Fruit fly (Drosophila melanogaster) whole organism, embryonic: ENCODE data around the gene CG14147.
A peak's percentile ranks its signal among the peaks of the same experiment; 100 is the strongest.

Experiments
- B-H2 ChIP-seq: fragments of 200-800 bp; sonication (Bioruptor generic); optimal IDR thresholded peaks from 2 replicates; lab custom pipeline; 2018; ENCODE audit warnings: missing biosample characterization, mild to moderate bottlenecking, missing genetic modification characterization
- Bgb ChIP-seq: fragments of 200-800 bp; sonication (Bioruptor generic); IDR thresholded peaks from 2 replicates; pipeline ENCODE4 v1.3.6; 2022; ENCODE audit warnings: missing biosample characterization, missing genetic modification characterization; ENCODE audit not compliant: partially characterized antibody
- CG10654 ChIP-seq: fragments of 200-800 bp; sonication (Bioruptor generic); optimal IDR thresholded peaks from 2 replicates; lab custom pipeline; 2016; ENCODE audit warnings: missing biosample characterization, missing genetic modification characterization
- CG11560 ChIP-seq: fragments of 200-800 bp; sonication (Bioruptor generic); IDR thresholded peaks from 3 replicates; pipeline ENCODE4 v1.3.6; 2022; ENCODE audit warnings: missing biosample characterization, missing genetic modification characterization
- CG12299 ChIP-seq: fragments of 200-800 bp; sonication (Bioruptor generic); optimal IDR thresholded peaks from 2 replicates; lab custom pipeline; 2018; ENCODE audit warnings: missing biosample characterization, mild to moderate bottlenecking, missing genetic modification characterization
- CG12659 ChIP-seq: fragments of 200-800 bp; sonication (Bioruptor generic); optimal IDR thresholded peaks from 3 replicates; lab custom pipeline; 2017; ENCODE audit warnings: mild to moderate bottlenecking, missing biosample characterization, missing genetic modification reagents, missing genetic modification characterization
- CG14441 ChIP-seq: fragments of 200-800 bp; sonication (Bioruptor generic); IDR thresholded peaks from 2 replicates; pipeline ENCODE4 v1.3.6; 2022; ENCODE audit warnings: missing biosample characterization, missing genetic modification characterization
- CG14860 ChIP-seq: fragments of 200-800 bp; sonication (Bioruptor generic); IDR thresholded peaks from 3 replicates; pipeline ENCODE4 v1.3.6; 2022; ENCODE audit warnings: missing biosample characterization, missing genetic modification characterization; ENCODE audit not compliant: partially characterized antibody
- CG15514 ChIP-seq: fragments of 200-800 bp; sonication (Bioruptor generic); optimal IDR thresholded peaks from 3 replicates; lab custom pipeline; 2017; ENCODE audit warnings: missing biosample characterization, missing genetic modification characterization, mild to moderate bottlenecking, moderate library complexity, missing genetic modification reagents
- CG18599 ChIP-seq: fragments of 200-800 bp; sonication (Bioruptor generic); optimal IDR thresholded peaks from 3 replicates; lab custom pipeline; 2017; ENCODE audit warnings: missing biosample characterization, missing genetic modification characterization, mild to moderate bottlenecking, moderate library complexity, missing genetic modification reagents
- CG2116 ChIP-seq: fragments of 200-800 bp; sonication (Bioruptor generic); optimal IDR thresholded peaks from 3 replicates; lab custom pipeline; 2018; ENCODE audit warnings: missing biosample characterization, mild to moderate bottlenecking, missing genetic modification characterization
- CG2889 ChIP-seq: fragments of 200-800 bp; sonication (Bioruptor generic); IDR thresholded peaks from 3 replicates; pipeline ENCODE4 v1.3.6; 2022; ENCODE audit warnings: missing biosample characterization, missing genetic modification characterization
- CG3065 ChIP-seq: fragments of 200-800 bp; sonication (Bioruptor generic); optimal IDR thresholded peaks from 2 replicates; lab custom pipeline; 2016; ENCODE audit warnings: missing biosample characterization, missing genetic modification characterization
- CG31365 ChIP-seq: fragments of 200-800 bp; sonication (Bioruptor generic); optimal IDR thresholded peaks from 2 replicates; lab custom pipeline; 2018; ENCODE audit warnings: missing biosample characterization, mild to moderate bottlenecking, missing genetic modification characterization
- CG3163 ChIP-seq: fragments of 200-800 bp; sonication (Bioruptor generic); optimal IDR thresholded peaks from 3 replicates; lab custom pipeline; 2016; ENCODE audit warnings: missing biosample characterization, missing genetic modification characterization
- CG34376 ChIP-seq: fragments of 200-800 bp; sonication (Bioruptor generic); optimal IDR thresholded peaks from 2 replicates; lab custom pipeline; 2018; ENCODE audit warnings: missing biosample characterization, mild to moderate bottlenecking, missing genetic modification characterization
- CG43689 ChIP-seq: fragments of 200-800 bp; sonication (Bioruptor generic); IDR thresholded peaks from 2 replicates; pipeline ENCODE4 v1.3.6; 2022; ENCODE audit warnings: missing biosample characterization, missing genetic modification characterization
- CG6791 ChIP-seq: fragments of 200-800 bp; sonication (Bioruptor generic); IDR thresholded peaks from 3 replicates; pipeline ENCODE4 v1.3.6; 2022; ENCODE audit warnings: missing biosample characterization, missing genetic modification characterization; ENCODE audit not compliant: partially characterized antibody
- CG6813 ChIP-seq: fragments of 200-800 bp; sonication (Bioruptor generic); optimal IDR thresholded peaks from 2 replicates; lab custom pipeline; 2017; ENCODE audit warnings: missing biosample characterization, missing genetic modification characterization, mild to moderate bottlenecking, moderate library complexity, missing genetic modification reagents
- CG6854 ChIP-seq: fragments of 200-800 bp; sonication (Bioruptor generic); optimal IDR thresholded peaks from 3 replicates; lab custom pipeline; 2017; ENCODE audit warnings: missing biosample characterization, mild to moderate bottlenecking, missing genetic modification characterization
- CG7357 ChIP-seq: fragments of 200-800 bp; sonication (Bioruptor generic); IDR thresholded peaks from 3 replicates; pipeline ENCODE4 v1.3.6; 2022; ENCODE audit warnings: missing biosample characterization, missing genetic modification characterization
- CG7963 ChIP-seq: fragments of 200-800 bp; sonication (Bioruptor generic); IDR thresholded peaks from 3 replicates; pipeline ENCODE4 v1.3.6; 2022; ENCODE audit warnings: missing biosample characterization, missing genetic modification characterization; ENCODE audit not compliant: partially characterized antibody
- CG8478 ChIP-seq: fragments of >200 bp; optimal IDR thresholded peaks from 2 replicates; lab custom pipeline; 2018
- Deaf1 ChIP-seq: fragments of 200-800 bp; optimal IDR thresholded peaks from 3 replicates; lab custom pipeline; 2019; ENCODE audit warnings: missing biosample characterization, mild to moderate bottlenecking, missing genetic modification characterization, moderate library complexity
- ERR ChIP-seq: fragments of 200-800 bp; sonication (Bioruptor generic); optimal IDR thresholded peaks from 2 replicates; lab custom pipeline; 2016; ENCODE audit warnings: missing biosample characterization, missing genetic modification characterization
- H15 ChIP-seq: fragments of 200-800 bp; sonication (Bioruptor generic); IDR thresholded peaks from 3 replicates; pipeline ENCODE4 v1.3.6; 2022; ENCODE audit warnings: missing biosample characterization, missing genetic modification characterization
- Hmx ChIP-seq: fragments of 200-800 bp; sonication (Bioruptor generic); optimal IDR thresholded peaks from 2 replicates; lab custom pipeline; 2016; ENCODE audit warnings: missing biosample characterization, missing genetic modification characterization
- Hr3 ChIP-seq: fragments of 200-800 bp; sonication (Bioruptor generic); optimal IDR thresholded peaks from 3 replicates; lab custom pipeline; 2016; ENCODE audit warnings: missing biosample characterization, missing genetic modification characterization
- Nf-YC ChIP-seq: fragments of 200-800 bp; optimal IDR thresholded peaks from 3 replicates; lab custom pipeline; 2019; ENCODE audit warnings: missing biosample characterization, mild to moderate bottlenecking, missing genetic modification characterization, moderate library complexity
- Sin3A ChIP-seq: fragments of >200 bp; optimal IDR thresholded peaks from 2 replicates; lab custom pipeline; 2018
- Sox102F ChIP-seq: fragments of 200-800 bp; sonication (Bioruptor generic); optimal IDR thresholded peaks from 2 replicates; lab custom pipeline; 2018; ENCODE audit warnings: missing biosample characterization, mild to moderate bottlenecking, missing genetic modification characterization, moderate library complexity
- Stat92E ChIP-seq, 3 experiments: fragments of >200 bp in 2 of 3; fragments of 200-800 bp in 1 of 3; sonication (Bioruptor generic) in 1 of 3; optimal IDR thresholded peaks; 2 replicates each; lab custom pipeline; 2017 to 2019; ENCODE audit warnings: missing biosample characterization in 3 of 3, missing genetic modification characterization in 3 of 3, mild to moderate bottlenecking in 1 of 3, moderate library complexity in 1 of 3
- Xrp1 ChIP-seq: fragments of 200-800 bp; sonication (Bioruptor generic); IDR thresholded peaks from 2 replicates; pipeline ENCODE4 v1.3.6; 2022; ENCODE audit warnings: missing biosample characterization, missing genetic modification characterization
- abd-A ChIP-seq: fragments of 200-800 bp; sonication (Bioruptor generic); optimal IDR thresholded peaks from 3 replicates; lab custom pipeline; 2019; ENCODE audit warnings: missing biosample characterization, mild to moderate bottlenecking, missing genetic modification characterization, moderate library complexity
- ase ChIP-seq: fragments of 200-800 bp; sonication (Bioruptor generic); IDR thresholded peaks from 3 replicates; pipeline ENCODE4 v1.3.6; 2022; ENCODE audit warnings: missing biosample characterization, missing genetic modification characterization
- cwo ChIP-seq: fragments of 200-800 bp; sonication (Bioruptor generic); optimal IDR thresholded peaks from 3 replicates; lab custom pipeline; 2017; ENCODE audit warnings: missing biosample characterization, missing genetic modification characterization, mild to moderate bottlenecking, moderate library complexity, missing genetic modification reagents
- fru ChIP-seq: fragments of >200 bp; optimal IDR thresholded peaks from 2 replicates; lab custom pipeline; 2017
- gsb ChIP-seq: fragments of 200-800 bp; sonication (Bioruptor generic); IDR thresholded peaks from 2 replicates; pipeline ENCODE4 v1.3.6; 2022; ENCODE audit warnings: missing biosample characterization, missing genetic modification characterization
- nau ChIP-seq: fragments of 200-800 bp; sonication (Bioruptor generic); optimal IDR thresholded peaks from 3 replicates; lab custom pipeline; 2017; ENCODE audit warnings: missing biosample characterization, mild to moderate bottlenecking, missing genetic modification characterization, missing genetic modification reagents
- nerfin-2 ChIP-seq: fragments of 200-800 bp; sonication (Bioruptor generic); IDR thresholded peaks from 2 replicates; pipeline ENCODE4 v1.3.6; 2022; ENCODE audit warnings: missing biosample characterization, missing genetic modification characterization; ENCODE audit not compliant: partially characterized antibody
- nmo ChIP-seq: fragments of 200-800 bp; sonication (Bioruptor generic); optimal IDR thresholded peaks from 2 replicates; lab custom pipeline; 2018; ENCODE audit warnings: missing biosample characterization, mild to moderate bottlenecking, missing genetic modification characterization, moderate library complexity
- org-1 ChIP-seq: fragments of 200-800 bp; sonication (Bioruptor generic); optimal IDR thresholded peaks from 2 replicates; lab custom pipeline; 2017; ENCODE audit warnings: missing biosample characterization, missing genetic modification characterization
- row ChIP-seq: fragments of 200-800 bp; sonication (Bioruptor generic); IDR thresholded peaks from 3 replicates; pipeline ENCODE4 v1.3.6; 2022; ENCODE audit warnings: missing biosample characterization, missing genetic modification characterization
- run ChIP-seq: fragments of 200-800 bp; sonication (Bioruptor generic); optimal IDR thresholded peaks from 3 replicates; lab custom pipeline; 2018; ENCODE audit warnings: missing biosample characterization, mild to moderate bottlenecking, missing genetic modification characterization
- sc ChIP-seq, 3 experiments: fragments of >200 bp in 2 of 3; fragments of 200-800 bp in 1 of 3; sonication (Bioruptor generic) in 1 of 3; optimal IDR thresholded peaks; 2 replicates in 2 of 3; 3 replicates in 1 of 3; lab custom pipeline; 2017; ENCODE audit warnings: mild to moderate bottlenecking in 1 of 3, missing biosample characterization in 1 of 3, missing genetic modification characterization in 1 of 3, missing genetic modification reagents in 1 of 3
- sd ChIP-seq: fragments of 200-800 bp; sonication (Bioruptor generic); optimal IDR thresholded peaks from 3 replicates; lab custom pipeline; 2018; ENCODE audit warnings: missing biosample characterization, mild to moderate bottlenecking, missing genetic modification characterization, moderate library complexity
- sqz ChIP-seq: fragments of 200-800 bp; sonication (Bioruptor generic); optimal IDR thresholded peaks from 3 replicates; lab custom pipeline; 2018; ENCODE audit warnings: missing biosample characterization, mild to moderate bottlenecking, missing genetic modification characterization
- sr ChIP-seq: fragments of 200-800 bp; sonication (Bioruptor generic); IDR thresholded peaks from 3 replicates; pipeline ENCODE4 v1.3.6; 2022; ENCODE audit warnings: missing biosample characterization, missing genetic modification characterization
- vnd ChIP-seq: fragments of 200-800 bp; sonication (Bioruptor generic); IDR thresholded peaks from 3 replicates; pipeline ENCODE4 v1.3.6; 2022; ENCODE audit warnings: missing biosample characterization, missing genetic modification characterization; ENCODE audit not compliant: partially characterized antibody
- yki ChIP-seq: fragments of >200 bp; optimal IDR thresholded peaks from 3 replicates; lab custom pipeline; 2018
- zen ChIP-seq: fragments of 200-800 bp; sonication (Bioruptor generic); optimal IDR thresholded peaks from 3 replicates; lab custom pipeline; 2018; ENCODE audit warnings: missing biosample characterization, mild to moderate bottlenecking, missing genetic modification characterization, moderate library complexity

CG14147 gene

dm6 chr3L:11010410-11010827 is 38.0 kb downstream of the CG14147 start (continued):
- TF ChIP-seq Sox102F (GFP tag; lab: Kevin White, UChicago) (no peak), row (GFP tag; lab: Robert Waterston, UW) (no peak), H15 (no peak), sd (peak; percentile 91), nmo (GFP tag; lab: Kevin White, UChicago) (peak; percentile 78), run (tag; lab: Kevin White, UChicago) (no peak), CG6813 (no peak), cwo (peak; percentile 45), Bgb (GFP tag; lab: Robert Waterston, UW) (no peak; the same call in 1 of the 2 replicates), CG6854 (GFP tag; lab: Kevin White, UChicago) (no peak), CG7357 (GFP tag; lab: Robert Waterston, UW) (no peak), gsb (GFP tag; lab: Robert Waterston, UW) (no peak), sqz (GFP tag; lab: Kevin White, UChicago) (peak; percentile 98), fru (no peak), ase (GFP tag; lab: Robert Waterston, UW) (peak; percentile 59; the same call in 2 of the 3 replicates), CG34376 (GFP tag; lab: Kevin White, UChicago) (peak; percentile 33), Hmx (GFP tag; lab: Kevin White, UChicago) (no peak), sc (optimal IDR thresholded peaks at IDR 0.05; lab: Kevin White, UChicago) (no peak), sc (GFP tag; optimal IDR thresholded peaks at IDR 0.05; lab: Kevin White, UChicago) (no peak), CG43689 (GFP tag; lab: Robert Waterston, UW) (no peak), CG11560 (tag; lab: Robert Waterston, UW) (no peak), Sin3A (lab: Kevin White, UChicago) (no peak), CG3065 (GFP tag; lab: Kevin White, UChicago) (no peak), nerfin-2 (GFP tag; lab: Robert Waterston, UW) (peak; percentile 68), CG8478 (lab: Kevin White, UChicago) (peak; percentile 99), Deaf1 (tag; lab: Kevin White, UChicago) (peak; percentile 80), CG2889 (GFP tag; lab: Robert Waterston, UW) (no peak), CG15514 (GFP tag; lab: Kevin White, UChicago) (no peak), CG10654 (no peak), abd-A (tag; lab: Kevin White, UChicago) (peak; percentile 83), B-H2 (GFP tag; lab: Kevin White, UChicago) (no peak), Nf-YC (tag; lab: Kevin White, UChicago) (peak; percentile 98), zen (tag; lab: Kevin White, UChicago) (no peak), CG7963 (GFP tag; lab: Robert Waterston, UW) (no peak), CG12299 (no peak), sr (peak; percentile 82), CG3163 (GFP tag; lab: Kevin White, UChicago) (peak; percentile 69), CG12659 (GFP tag; lab: Kevin White, UChicago) (no peak), CG14860 (GFP tag; lab: Robert Waterston, UW) (no peak), CG14441 (no peak), org-1 (GFP tag; lab: Kevin White, UChicago) (no peak), ERR (GFP tag; lab: Kevin White, UChicago) (no peak), CG6791 (GFP tag; lab: Robert Waterston, UW) (peak; percentile 62; the same call in 2 of the 3 replicates), vnd (0 out of 3 replicates have a peak, but pooled peaks have one; percentile 45), Stat92E (GFP tag; optimal IDR thresholded peaks at IDR 0.05; lab: Kevin White, UChicago) (peak in 1 of 3 experiments; percentile 8), nau (peak; percentile 1), CG18599 (GFP tag; lab: Kevin White, UChicago) (no peak), Hr3 (GFP tag; lab: Kevin White, UChicago) (no peak), CG31365 (tag; lab: Kevin White, UChicago) (no peak), CG2116 (GFP tag; lab: Kevin White, UChicago) (no peak), Xrp1 (GFP tag; lab: Robert Waterston, UW) (no peak; the same call in 1 of the 2 replicates), yki (lab: Kevin White, UChicago) (peak; percentile 98)
